Worm (Caenorhabditis elegans): Measurements from ENCODE around the gene pqn-16.

Gene pqn-16

ce11 chrV:9141297-9141696 is 32.6 kb upstream of the pqn-16 start, which contains the start of gene pitr-3:
pitr-3 (minus strand) TSS chrV:9141397.
- TF ChIP-seq daf-12 (tag; optimal IDR thresholded peaks at IDR 0.05) (no peak), nhr-67 (tag; optimal IDR thresholded peaks at IDR 0.05) (no peak), lsy-12 (tag; optimal IDR thresholded peaks at IDR 0.05) (no peak), elt-2 (tag; optimal IDR thresholded peaks at IDR 0.05) (no peak), zag-1 (tag; optimal IDR thresholded peaks at IDR 0.05) (no peak), nhr-43 (tag; optimal IDR thresholded peaks at IDR 0.05; ENCODE audit: poor library complexity, severe bottlenecking) (no peak), R02D3.7 (tag; optimal IDR thresholded peaks at IDR 0.05) (no peak), pha-4 (tag; optimal IDR thresholded peaks at IDR 0.05) (no peak), snpc-4 (tag; optimal IDR thresholded peaks at IDR 0.05) (no peak), mdl-1 (tag; optimal IDR thresholded peaks at IDR 0.05) (no peak), ceh-9 (tag; optimal IDR thresholded peaks at IDR 0.05) (no peak), hmg-11 (tag; optimal IDR thresholded peaks at IDR 0.05) (no peak), ceh-28 (tag; optimal IDR thresholded peaks at IDR 0.05) (no peak), nfya-1 (tag; optimal IDR thresholded peaks at IDR 0.05; ENCODE audit: insufficient read depth) (no peak), ceh-82 (tag; optimal IDR thresholded peaks at IDR 0.05) (no peak), sea-2 (GFP tag; optimal IDR thresholded peaks at IDR 0.05) (no peak), lin-39 (tag; optimal IDR thresholded peaks at IDR 0.05) (no peak)

- peak; percentile 25 for TF ChIP-seq nhr-25 (tag; optimal IDR thresholded peaks at IDR 0.05)
- TF ChIP-seq ztf-11 (tag; optimal IDR thresholded peaks at IDR 0.05), result no peak
- no peak for TF ChIP-seq zag-1 (tag; optimal IDR thresholded peaks at IDR 0.05)
- TF ChIP-seq ZK546.5 (tag; optimal IDR thresholded peaks at IDR 0.05), result no peak
- TF ChIP-seq nhr-28 (tag; optimal IDR thresholded peaks at IDR 0.05), result no peak
- TF ChIP-seq mdl-1 (tag; optimal IDR thresholded peaks at IDR 0.05), result no peak
- no peak for TF ChIP-seq egl-27 (tag; optimal IDR thresholded peaks at IDR 0.05)
- no peak for TF ChIP-seq elt-3 (tag; optimal IDR thresholded peaks at IDR 0.05)
- TF ChIP-seq nfya-1 (tag; optimal IDR thresholded peaks at IDR 0.05; ENCODE audit: insufficient read depth), result no peak
- TF ChIP-seq nhr-12 (tag; optimal IDR thresholded peaks at IDR 0.05), result no peak
- TF ChIP-seq ceh-9 (tag; optimal IDR thresholded peaks at IDR 0.05), result no peak
- no peak for TF ChIP-seq lin-39 (tag; optimal IDR thresholded peaks at IDR 0.05)
- no peak for TF ChIP-seq nhr-11 (tag; optimal IDR thresholded peaks at IDR 0.05)
- TF ChIP-seq nhr-23 (tag; optimal IDR thresholded peaks at IDR 0.05), result peak; percentile 5
- TF ChIP-seq skn-1 (tag; optimal IDR thresholded peaks at IDR 0.05), result no peak
- TF ChIP-seq fkh-2 (tag; optimal IDR thresholded peaks at IDR 0.05), result no peak
- TF ChIP-seq ztf-4 (tag; optimal IDR thresholded peaks at IDR 0.05), result no peak
- no peak for TF ChIP-seq snpc-4 (tag; optimal IDR thresholded peaks at IDR 0.05)
Observed at ce11 chrV:9143896-9144295, 30.0 kb upstream of the pqn-16 start.

- TF ChIP-seq pqm-1 (tag; optimal IDR thresholded peaks at IDR 0.05) (peak; percentile 13), elt-2 (tag; optimal IDR thresholded peaks at IDR 0.05) (peak; percentile 68), eor-1 (tag; optimal IDR thresholded peaks at IDR 0.05) (no peak)
Observed at ce11 chrV:9146196-9146595, 27.7 kb upstream of the pqn-16 start.

- peak; percentile 47 for TF ChIP-seq nhr-23 (tag; optimal IDR thresholded peaks at IDR 0.05)
- no peak for TF ChIP-seq ztf-11 (tag; optimal IDR thresholded peaks at IDR 0.05)
- no peak for TF ChIP-seq ceh-16 (tag; optimal IDR thresholded peaks at IDR 0.05)
- TF ChIP-seq ceh-9 (tag; optimal IDR thresholded peaks at IDR 0.05), result no peak
- peak; percentile 34 for TF ChIP-seq elt-2 (tag; optimal IDR thresholded peaks at IDR 0.05)
- TF ChIP-seq R02D3.7 (tag; optimal IDR thresholded peaks at IDR 0.05), result no peak
- TF ChIP-seq elt-1 (tag; optimal IDR thresholded peaks at IDR 0.05), result peak; percentile 51
- TF ChIP-seq lsy-12 (tag; optimal IDR thresholded peaks at IDR 0.05), result no peak
- TF ChIP-seq sea-2 (GFP tag; optimal IDR thresholded peaks at IDR 0.05), result no peak
- peak; percentile 76 for TF ChIP-seq nhr-43 (tag; optimal IDR thresholded peaks at IDR 0.05; ENCODE audit: poor library complexity, severe bottlenecking)
- peak; percentile 6 for TF ChIP-seq nfya-1 (tag; optimal IDR thresholded peaks at IDR 0.05; ENCODE audit: insufficient read depth)
- TF ChIP-seq nhr-77 (tag; optimal IDR thresholded peaks at IDR 0.05), result no peak
- no peak for TF ChIP-seq pqm-1 (tag; optimal IDR thresholded peaks at IDR 0.05)
- TF ChIP-seq nhr-67 (tag; optimal IDR thresholded peaks at IDR 0.05), result no peak
- TF ChIP-seq ZK546.5 (tag; optimal IDR thresholded peaks at IDR 0.05), result no peak
- no peak for TF ChIP-seq ama-1 (optimal IDR thresholded peaks at IDR 0.05)
- TF ChIP-seq nhr-25 (tag; optimal IDR thresholded peaks at IDR 0.05), result peak; percentile 67
- no peak for TF ChIP-seq nhr-237 (tag; optimal IDR thresholded peaks at IDR 0.05)
- no peak for TF ChIP-seq fos-1 (tag; optimal IDR thresholded peaks at IDR 0.05)
Observed at ce11 chrV:9146849-9147557, 26.9 kb upstream of the pqn-16 start, which contains the start of gene spl-2. spl-2 (minus strand) TSS chrV:9146899.

All from whole organism, L3 larva.